In genomic region chrIII:7359037-7359548, ce11 we compare ENCODE assay signal across 8 worm cellular contexts.
TF ChIP-seq lines count a peak whose summit lies in the region.

eco-1 (minus strand) TSS chrIII:7359095.
hmgr-1 (plus strand) TSS chrIII:7359498.

TF ChIP-seq in whole organism, L1 larva, 84 proteins besides CTCF, POLR2A, EP300 and RAD21 (continues in another document):
- peak in 1 of 2 experiments; percentile 15 for TF ChIP-seq mdl-1 (tag; optimal IDR thresholded peaks at IDR 0.05; lab: Kevin White, UChicago)
- no peak for TF ChIP-seq unc-98 (GFP tag; IDR thresholded peaks at IDR 0.05; lab: Robert Waterston, UW)
- peak; percentile 27 for TF ChIP-seq tbx-2 (tag; optimal IDR thresholded peaks at IDR 0.05; lab: Kevin White, UChicago)
- peak; percentile 8 for TF ChIP-seq C16A3.4 (tag; optimal IDR thresholded peaks at IDR 0.05; lab: Kevin White, UChicago)
- TF ChIP-seq lin-13 (GFP tag; optimal IDR thresholded peaks at IDR 0.05; lab: Kevin White, UChicago), result peak; percentile 29
- peak; percentile 52 for TF ChIP-seq mep-1 (tag; optimal IDR thresholded peaks at IDR 0.05; lab: Kevin White, UChicago)
- peak in 2 of 3 experiments; percentile 3 to 26 for TF ChIP-seq ceh-82 (tag; optimal IDR thresholded peaks at IDR 0.05; lab: Kevin White, UChicago)
- TF ChIP-seq unc-86 (tag; optimal IDR thresholded peaks at IDR 0.05; lab: Kevin White, UChicago), result peak; percentile 24
- TF ChIP-seq lin-35 (GFP tag; optimal IDR thresholded peaks at IDR 0.05; lab: Kevin White, UChicago), result peak; percentile 52 to 87
- no peak for TF ChIP-seq elt-2 (tag; optimal IDR thresholded peaks at IDR 0.05; lab: Kevin White, UChicago)
- no peak for TF ChIP-seq sup-37 (GFP tag; optimal IDR thresholded peaks at IDR 0.05; lab: Kevin White, UChicago)

TF ChIP-seq in whole organism, L2 larva, 48 proteins besides CTCF, POLR2A, EP300 and RAD21 (continues in another document):
- TF ChIP-seq nhr-21 (tag; optimal IDR thresholded peaks at IDR 0.05; lab: Kevin White, UChicago) (no peak), sma-9 (GFP tag; optimal IDR thresholded peaks at IDR 0.05; lab: Kevin White, UChicago) (peak; percentile 54), sma-9 (tag; optimal IDR thresholded peaks at IDR 0.05; lab: Kevin White, UChicago) (no peak), ceh-16 (tag; optimal IDR thresholded peaks at IDR 0.05; lab: Kevin White, UChicago) (no peak), peb-1 (tag; optimal IDR thresholded peaks at IDR 0.05; lab: Kevin White, UChicago) (no peak), unc-39 (tag; optimal IDR thresholded peaks at IDR 0.05; lab: Kevin White, UChicago) (no peak), Y55F3AM.14 (GFP tag; optimal IDR thresholded peaks at IDR 0.05; lab: Kevin White, UChicago) (no peak), ZK546.5 (tag; optimal IDR thresholded peaks at IDR 0.05; lab: Kevin White, UChicago) (no peak), gmeb-1 (tag; optimal IDR thresholded peaks at IDR 0.05; lab: Kevin White, UChicago) (peak; percentile 70), nhr-6 (tag; optimal IDR thresholded peaks at IDR 0.05; lab: Kevin White, UChicago) (no peak), C34F6.9 (tag; optimal IDR thresholded peaks at IDR 0.05; lab: Kevin White, UChicago) (peak; percentile 46), lsy-2 (tag; optimal IDR thresholded peaks at IDR 0.05; lab: Kevin White, UChicago) (peak; percentile 31 to 64)

TF ChIP-seq in whole organism, L3 larva, 47 proteins besides CTCF, POLR2A, EP300 and RAD21 (continues in another document):
- no peak for TF ChIP-seq R02D3.7 (tag; optimal IDR thresholded peaks at IDR 0.05; lab: Kevin White, UChicago)
- no peak for TF ChIP-seq eor-1 (tag; optimal IDR thresholded peaks at IDR 0.05; lab: Kevin White, UChicago)
- TF ChIP-seq ztf-4 (tag; optimal IDR thresholded peaks at IDR 0.05; lab: Kevin White, UChicago), result no peak
- no peak for TF ChIP-seq ZK546.5 (tag; optimal IDR thresholded peaks at IDR 0.05; lab: Kevin White, UChicago)
- TF ChIP-seq zag-1 (tag; optimal IDR thresholded peaks at IDR 0.05; lab: Kevin White, UChicago), result no peak
- no peak for TF ChIP-seq jun-1 (tag; optimal IDR thresholded peaks at IDR 0.05; lab: Kevin White, UChicago)
- TF ChIP-seq nfya-1 (tag; optimal IDR thresholded peaks at IDR 0.05; lab: Kevin White, UChicago; ENCODE audit: insufficient read depth), result peak; percentile 55
- TF ChIP-seq lin-15B (tag; optimal IDR thresholded peaks at IDR 0.05; lab: Kevin White, UChicago), result peak; percentile 35
- no peak for TF ChIP-seq elt-2 (tag; optimal IDR thresholded peaks at IDR 0.05; lab: Kevin White, UChicago)
- no peak for TF ChIP-seq skn-1 (tag; optimal IDR thresholded peaks at IDR 0.05; lab: Kevin White, UChicago)
- TF ChIP-seq nhr-43 (tag; optimal IDR thresholded peaks at IDR 0.05; lab: Kevin White, UChicago; ENCODE audit: poor library complexity, severe bottlenecking), result peak; percentile 26
- no peak for TF ChIP-seq aly-2 (tag; optimal IDR thresholded peaks at IDR 0.05; lab: Kevin White, UChicago)

TF ChIP-seq in whole organism, L4 larva, 104 proteins besides CTCF, POLR2A, EP300 and RAD21:
- peak; percentile 73 for TF ChIP-seq dpl-1 (GFP tag; optimal IDR thresholded peaks at IDR 0.05; lab: Kevin White, UChicago)
- peak; percentile 86 for TF ChIP-seq mes-2 (tag; optimal IDR thresholded peaks at IDR 0.05; lab: Kevin White, UChicago; ENCODE audit: poor library complexity, severe bottlenecking)
- 0 out of 2 replicates have a peak, but pooled peaks have one; percentile 30 for TF ChIP-seq arid-1 (GFP tag; conservative IDR thresholded peaks at IDR 0.05; lab: Robert Waterston, UW)
- TF ChIP-seq ZK546.5 (tag; optimal IDR thresholded peaks at IDR 0.05; lab: Kevin White, UChicago), result no peak
- peak in 1 of 2 experiments; percentile 40 for TF ChIP-seq lsy-2 (tag; optimal IDR thresholded peaks at IDR 0.05; lab: Kevin White, UChicago)
- TF ChIP-seq nhr-111 (GFP tag; optimal IDR thresholded peaks at IDR 0.05; lab: Kevin White, UChicago), result no peak
- no peak for TF ChIP-seq Y105C5A.15 (GFP tag; IDR thresholded peaks at IDR 0.05; lab: Robert Waterston, UW)

TF ChIP-seq in whole organism, late embryonic, 69 proteins besides CTCF, POLR2A, EP300 and RAD21:
- no peak for TF ChIP-seq sdc-2 (tag; optimal IDR thresholded peaks at IDR 0.05; lab: Kevin White, UChicago)
- peak; percentile 55 for TF ChIP-seq unc-42 (tag; optimal IDR thresholded peaks at IDR 0.05; lab: Kevin White, UChicago)
- no peak for TF ChIP-seq K02D7.2 (tag; optimal IDR thresholded peaks at IDR 0.05; lab: Kevin White, UChicago)
- TF ChIP-seq hlh-8 (tag; optimal IDR thresholded peaks at IDR 0.05; lab: Kevin White, UChicago), result no peak
- TF ChIP-seq ceh-14 (tag; optimal IDR thresholded peaks at IDR 0.05; lab: Kevin White, UChicago), result no peak
- no peak for TF ChIP-seq hlh-13 (GFP tag; optimal IDR thresholded peaks at IDR 0.05; lab: Kevin White, UChicago)
- no peak for TF ChIP-seq T23F11.4 (GFP tag; optimal IDR thresholded peaks at IDR 0.05; lab: Kevin White, UChicago)

TF ChIP-seq in whole organism, midembryonic, 9 proteins besides CTCF, POLR2A, EP300 and RAD21:
- TF ChIP-seq ztf-29 (GFP tag; IDR thresholded peaks at IDR 0.05; lab: Robert Waterston, UW) (no peak), ztf-23 (GFP tag; IDR thresholded peaks at IDR 0.05; lab: Robert Waterston, UW) (0 out of 2 replicates have a peak, but pooled peaks have one; percentile 27)

TF ChIP-seq in whole organism, mixed stage, embryonic, 35 proteins besides CTCF, POLR2A, EP300 and RAD21:
- TF ChIP-seq unc-120 (tag; optimal IDR thresholded peaks at IDR 0.05; lab: Kevin White, UChicago; ENCODE audit: poor library complexity, severe bottlenecking) (no peak), ceh-83 (GFP tag; optimal IDR thresholded peaks at IDR 0.05; lab: Kevin White, UChicago) (no peak), flh-1 (GFP tag; optimal IDR thresholded peaks at IDR 0.05; lab: Kevin White, UChicago) (no peak), hlh-1 (tag; optimal IDR thresholded peaks at IDR 0.05; lab: Kevin White, UChicago) (no peak), ces-1 (GFP tag; optimal IDR thresholded peaks at IDR 0.05; lab: Kevin White, UChicago) (peak; percentile 45), unc-62 (GFP tag; optimal IDR thresholded peaks at IDR 0.05; lab: Kevin White, UChicago) (no peak), sptf-1 (tag; optimal IDR thresholded peaks at IDR 0.05; lab: Kevin White, UChicago) (no peak), elt-1 (tag; optimal IDR thresholded peaks at IDR 0.05; lab: Kevin White, UChicago; ENCODE audit: borderline replicate concordance, insufficient read depth) (no peak), mls-2 (tag; optimal IDR thresholded peaks at IDR 0.05; lab: Kevin White, UChicago) (no peak), lsy-2 (tag; optimal IDR thresholded peaks at IDR 0.05; lab: Kevin White, UChicago) (peak; percentile 64), lin-32 (GFP tag; optimal IDR thresholded peaks at IDR 0.05; lab: Kevin White, UChicago) (no peak), nhr-28 (tag; optimal IDR thresholded peaks at IDR 0.05; lab: Kevin White, UChicago) (no peak), nhr-76 (tag; optimal IDR thresholded peaks at IDR 0.05; lab: Kevin White, UChicago) (no peak), elt-3 (tag; optimal IDR thresholded peaks at IDR 0.05; lab: Kevin White, UChicago) (no peak), drap-1 (GFP tag; optimal IDR thresholded peaks at IDR 0.05; lab: Kevin White, UChicago) (no peak), nhr-2 (tag; optimal IDR thresholded peaks at IDR 0.05; lab: Kevin White, UChicago) (no peak), blmp-1 (tag; optimal IDR thresholded peaks at IDR 0.05; lab: Kevin White, UChicago) (no peak), mep-1 (tag; optimal IDR thresholded peaks at IDR 0.05; lab: Kevin White, UChicago) (peak; percentile 44), ceh-43 (GFP tag; optimal IDR thresholded peaks at IDR 0.05; lab: Kevin White, UChicago) (no peak), nhr-237 (tag; optimal IDR thresholded peaks at IDR 0.05; lab: Kevin White, UChicago) (no peak)

TF ChIP-seq in whole organism, young adult, 124 proteins besides CTCF, POLR2A, EP300 and RAD21:
- TF ChIP-seq cebp-1 (GFP tag; IDR thresholded peaks at IDR 0.05; lab: Robert Waterston, UW), result no peak
- TF ChIP-seq cebp-1 (tag; optimal IDR thresholded peaks at IDR 0.05; lab: Kevin White, UChicago), result peak; percentile 39
- TF ChIP-seq B0336.3 (GFP tag; IDR thresholded peaks at IDR 0.05; lab: Robert Waterston, UW), result no peak
- TF ChIP-seq zfh-2 (GFP tag; conservative IDR thresholded peaks at IDR 0.05; lab: Robert Waterston, UW), result no peak
- peak in 1 of 3 experiments; percentile 8 for TF ChIP-seq lin-35 (GFP tag; optimal IDR thresholded peaks at IDR 0.05; lab: Kevin White, UChicago)
- peak; percentile 22 for TF ChIP-seq lin-54 (GFP tag; optimal IDR thresholded peaks at IDR 0.05; lab: Kevin White, UChicago)
- TF ChIP-seq xnd-1 (tag; optimal IDR thresholded peaks at IDR 0.05; lab: Kevin White, UChicago), result no peak
